Worm (Caenorhabditis elegans) whole organism, L4 larva: ENCODE data around the gene T15B7.8.
A peak's percentile ranks its signal among the peaks of the same experiment; 100 is the strongest.

ENCODE experiments used
- nhr-28 ChIP-seq: fragments of 150-350 bp; optimal IDR thresholded peaks from 2 replicates; lab custom pipeline; 2014; ENCODE audit warnings: missing biosample characterization, missing genetic modification characterization
- spr-1 ChIP-seq: sonication (generic microtip); optimal IDR thresholded peaks from 2 replicates; lab custom pipeline; 2016; ENCODE audit warnings: mild to moderate bottlenecking, missing genetic modification characterization, missing compliant biosample characterization

ce11 chrV:6839008-6839407 lies 17.4 kb downstream of the T15B7.8 start, which contains the start of gene hpo-8:
- TF ChIP-seq spr-1 (tag; lab: Kevin White, UChicago) (no peak), nhr-28 (tag; lab: Kevin White, UChicago) (peak; percentile 56)
